Worm (Caenorhabditis elegans) whole organism, L1 larva: ENCODE data around the gene htas-1.

Experiments
- Y116A8C.19 ChIP-seq: sonication (generic microtip); optimal IDR thresholded peaks from 2 replicates; lab custom pipeline; 2016; ENCODE audit warnings: missing compliant biosample characterization, missing genetic modification characterization, borderline replicate concordance
- blmp-1 ChIP-seq: fragments of 150-350 bp; optimal IDR thresholded peaks from 2 replicates; lab custom pipeline; 2014; ENCODE audit warnings: missing biosample characterization, missing genetic modification characterization
- ceh-88 ChIP-seq: fragments of 200-800 bp; sonication (Bioruptor generic); IDR thresholded peaks from 2 replicates; pipeline ENCODE4 v1.3.6; 2022; ENCODE audit warnings: missing genetic modification characterization, missing compliant biosample characterization
- ceh-90 ChIP-seq: sonication (generic microtip); optimal IDR thresholded peaks from 2 replicates; lab custom pipeline; 2016; ENCODE audit warnings: missing genetic modification characterization, missing compliant biosample characterization
- ces-1 ChIP-seq: fragments of 150-350 bp; optimal IDR thresholded peaks from 2 replicates; lab custom pipeline; 2014; ENCODE audit warnings: missing biosample characterization, missing genetic modification reagents, missing genetic modification characterization
- dpl-1 ChIP-seq, 3 experiments: fragments of 150-350 bp in 2 of 3; sonication (generic microtip) in 1 of 3; optimal IDR thresholded peaks; 2 replicates each; lab custom pipeline; 2014 to 2017; ENCODE audit warnings: missing biosample characterization in 3 of 3, missing genetic modification characterization in 3 of 3, missing genetic modification reagents in 3 of 3
- dsc-1 ChIP-seq: sonication (generic microtip); optimal IDR thresholded peaks from 2 replicates; lab custom pipeline; 2016; ENCODE audit warnings: mild to moderate bottlenecking, missing genetic modification characterization, missing compliant biosample characterization
- egl-13 ChIP-seq: sonication (generic microtip); optimal IDR thresholded peaks from 2 replicates; lab custom pipeline; 2016; ENCODE audit warnings: missing genotype, missing genetic modification reagents, missing genetic modification characterization, missing compliant biosample characterization
- elt-2 ChIP-seq: sonication (generic microtip); optimal IDR thresholded peaks from 2 replicates; lab custom pipeline; 2016; ENCODE audit warnings: missing genetic modification characterization, mild to moderate bottlenecking, inconsistent platforms, missing compliant biosample characterization, missing genetic modification reagents
- elt-3 ChIP-seq, 6 experiments: fragments of 150-350 bp in 1 of 6; sonication (generic microtip); optimal IDR thresholded peaks; 2 replicates each; lab custom pipeline; 2017 to 2018; ENCODE audit warnings: missing biosample characterization in 6 of 6, missing genetic modification characterization in 6 of 6, inconsistent platforms in 1 of 6
- fkh-10 ChIP-seq: sonication (generic microtip); optimal IDR thresholded peaks from 2 replicates; lab custom pipeline; 2017; ENCODE audit warnings: missing biosample characterization, missing genetic modification reagents, missing genetic modification characterization
- fkh-4 ChIP-seq: sonication (generic microtip); optimal IDR thresholded peaks from 2 replicates; lab custom pipeline; 2016; ENCODE audit warnings: missing compliant biosample characterization, missing genetic modification characterization, borderline replicate concordance
- fkh-8 ChIP-seq: sonication (generic microtip); optimal IDR thresholded peaks from 2 replicates; lab custom pipeline; 2016; ENCODE audit warnings: mild to moderate bottlenecking, missing genetic modification characterization, missing compliant biosample characterization
- hlh-17 ChIP-seq: fragments of 200-800 bp; sonication (Bioruptor generic); optimal IDR thresholded peaks from 2 replicates; lab custom pipeline; 2018; ENCODE audit warnings: missing genetic modification characterization, mild to moderate bottlenecking, missing compliant biosample characterization, moderate library complexity, borderline replicate concordance
- hlh-4 ChIP-seq: sonication (generic microtip); optimal IDR thresholded peaks from 2 replicates; lab custom pipeline; 2016; ENCODE audit warnings: mild to moderate bottlenecking, missing genetic modification characterization, missing compliant biosample characterization
- isw-1 ChIP-seq: fragments of 200-800 bp; sonication (Bioruptor generic); IDR thresholded peaks from 2 replicates; pipeline ENCODE4 v1.3.6; 2022; ENCODE audit warnings: missing genetic modification characterization, missing compliant biosample characterization
- lin-14 ChIP-seq: fragments of 200-800 bp; sonication (Bioruptor generic); optimal IDR thresholded peaks from 2 replicates; lab custom pipeline; 2018; ENCODE audit warnings: mild to moderate bottlenecking, missing genetic modification characterization, moderate library complexity, missing compliant biosample characterization
- lin-35 ChIP-seq, 2 experiments: fragments of 150-350 bp; optimal IDR thresholded peaks; 2 replicates each; lab custom pipeline; 2014; ENCODE audit warnings: missing biosample characterization in 2 of 2, missing genetic modification characterization in 2 of 2, missing genetic modification reagents in 2 of 2
- lin-39 ChIP-seq: fragments of 150-350 bp; optimal IDR thresholded peaks from 2 replicates; lab custom pipeline; 2014; ENCODE audit warnings: missing biosample characterization, missing genetic modification reagents, missing genetic modification characterization
- lsy-2 ChIP-seq, 2 experiments: fragments of 150-350 bp; optimal IDR thresholded peaks; 2 replicates each; lab custom pipeline; 2014; ENCODE audit warnings: missing biosample characterization in 2 of 2, missing genetic modification characterization in 2 of 2
- mep-1 ChIP-seq: fragments of 150-350 bp; optimal IDR thresholded peaks from 2 replicates; lab custom pipeline; 2014; ENCODE audit warnings: missing biosample characterization, missing genetic modification characterization
- nhr-11 ChIP-seq: fragments of 150-350 bp; optimal IDR thresholded peaks from 2 replicates; lab custom pipeline; 2014; ENCODE audit warnings: missing biosample characterization, missing genetic modification characterization
- nhr-20 ChIP-seq: sonication (generic microtip); optimal IDR thresholded peaks from 2 replicates; lab custom pipeline; 2016; ENCODE audit warnings: mild to moderate bottlenecking, missing genetic modification characterization, missing compliant biosample characterization
- nhr-237 ChIP-seq: fragments of 150-350 bp; optimal IDR thresholded peaks from 2 replicates; lab custom pipeline; 2014; ENCODE audit warnings: missing biosample characterization, missing genetic modification characterization
- nhr-47 ChIP-seq: sonication (generic microtip); optimal IDR thresholded peaks from 2 replicates; lab custom pipeline; 2016; ENCODE audit warnings: mild to moderate bottlenecking, missing genetic modification characterization, moderate library complexity, missing compliant biosample characterization
- nhr-76 ChIP-seq: sonication (generic microtip); optimal IDR thresholded peaks from 2 replicates; lab custom pipeline; 2017; ENCODE audit warnings: missing biosample characterization, missing genetic modification characterization
- nhr-84 ChIP-seq: sonication (generic microtip); optimal IDR thresholded peaks from 2 replicates; lab custom pipeline; 2017; ENCODE audit warnings: missing biosample characterization, missing genetic modification characterization
- nhr-85 ChIP-seq: sonication (generic microtip); peaks from one replicate; lab custom pipeline; 2016; ENCODE audit warnings: missing genetic modification characterization, inconsistent platforms, missing compliant biosample characterization
- nhr-90 ChIP-seq: sonication (generic microtip); optimal IDR thresholded peaks from 2 replicates; lab custom pipeline; 2016; ENCODE audit warnings: mild to moderate bottlenecking, missing genetic modification characterization, missing compliant biosample characterization; ENCODE audit not compliant: poor library complexity
- pax-3 ChIP-seq: fragments of 200-800 bp; sonication (Bioruptor generic); optimal IDR thresholded peaks from 2 replicates; lab custom pipeline; 2018; ENCODE audit warnings: mild to moderate bottlenecking, missing genetic modification characterization, moderate library complexity, missing compliant biosample characterization
- pqm-1 ChIP-seq: sonication (generic microtip); optimal IDR thresholded peaks from 3 replicates; lab custom pipeline; 2017; ENCODE audit warnings: missing biosample characterization, missing genetic modification characterization
- skn-1 ChIP-seq: fragments of 150-350 bp; optimal IDR thresholded peaks from 2 replicates; lab custom pipeline; 2014; ENCODE audit warnings: missing biosample characterization, missing genetic modification characterization
- sox-4 ChIP-seq: sonication (generic microtip); optimal IDR thresholded peaks from 2 replicates; lab custom pipeline; 2016; ENCODE audit warnings: missing genetic modification characterization, missing compliant biosample characterization
- sup-37 ChIP-seq: fragments of 200-800 bp; sonication (Bioruptor generic); optimal IDR thresholded peaks from 2 replicates; lab custom pipeline; 2018; ENCODE audit warnings: mild to moderate bottlenecking, missing genetic modification characterization, missing compliant biosample characterization
- xbp-1 ChIP-seq: sonication (generic microtip); optimal IDR thresholded peaks from 2 replicates; lab custom pipeline; 2016; ENCODE audit warnings: missing genetic modification characterization, missing compliant biosample characterization
- ztf-11 ChIP-seq, 2 experiments: sonication (generic microtip); optimal IDR thresholded peaks; 2 replicates each; lab custom pipeline; 2016 to 2017; ENCODE audit warnings: missing genetic modification characterization in 2 of 2, missing biosample characterization in 1 of 2, missing compliant biosample characterization in 1 of 2

The htas-1 gene

ce11 chrIV:9667084-9667483, 16.2 kb downstream of the htas-1 start:
- TF ChIP-seq mep-1 (peak; percentile 17), ztf-11 (tag; optimal IDR thresholded peaks at IDR 0.05; lab: Kevin White, UChicago) (no peak), nhr-90 (tag; lab: Kevin White, UChicago) (no peak), Y116A8C.19 (tag; lab: Kevin White, UChicago) (no peak), xbp-1 (tag; lab: Kevin White, UChicago) (no peak), elt-3 (tag; optimal IDR thresholded peaks at IDR 0.05; lab: Kevin White, UChicago) (no peak), dsc-1 (tag; lab: Kevin White, UChicago) (no peak), nhr-85 (peak; percentile 73), lsy-2 (tag; optimal IDR thresholded peaks at IDR 0.05; lab: Kevin White, UChicago) (peak in 1 of 2 experiments; percentile 10), lin-14 (GFP tag; lab: Kevin White, UChicago) (peak; percentile 11), pax-3 (tag; lab: Kevin White, UChicago) (no peak), elt-2 (peak; percentile 4), ces-1 (no peak), blmp-1 (tag; lab: Kevin White, UChicago) (no peak), skn-1 (tag; lab: Kevin White, UChicago) (no peak), nhr-76 (no peak), fkh-8 (tag; lab: Kevin White, UChicago) (no peak), nhr-47 (tag; lab: Kevin White, UChicago) (peak; percentile 0), lin-35 (GFP tag; optimal IDR thresholded peaks at IDR 0.05; lab: Kevin White, UChicago) (no peak)

- TF ChIP-seq fkh-4 (tag; lab: Kevin White, UChicago) (no peak), nhr-11 (no peak), ceh-90 (tag; lab: Kevin White, UChicago) (no peak), lin-35 (GFP tag; optimal IDR thresholded peaks at IDR 0.05; lab: Kevin White, UChicago) (no peak), sup-37 (GFP tag; lab: Kevin White, UChicago) (no peak), fkh-10 (GFP tag; lab: Kevin White, UChicago) (peak; percentile 62), sox-4 (tag; lab: Kevin White, UChicago) (no peak), pqm-1 (tag; lab: Kevin White, UChicago) (no peak), ceh-88 (GFP tag; lab: Robert Waterston, UW) (no peak), nhr-237 (no peak), nhr-84 (tag; lab: Kevin White, UChicago) (no peak), pax-3 (tag; lab: Kevin White, UChicago) (no peak), egl-13 (tag; lab: Kevin White, UChicago) (no peak), lin-39 (tag; lab: Kevin White, UChicago) (no peak), nhr-20 (tag; lab: Kevin White, UChicago) (no peak), hlh-17 (GFP tag; lab: Kevin White, UChicago) (no peak), lin-14 (GFP tag; lab: Kevin White, UChicago) (peak; percentile 28)
Measured at ce11 chrIV:9659999-9660398, 23.3 kb downstream of the htas-1 start.

- TF ChIP-seq isw-1: no peak
- no peak for TF ChIP-seq hlh-4 (tag; lab: Kevin White, UChicago)
- TF ChIP-seq egl-13 (tag; lab: Kevin White, UChicago): no peak
- no peak for TF ChIP-seq fkh-8 (tag; lab: Kevin White, UChicago)
- TF ChIP-seq dpl-1 (GFP tag; optimal IDR thresholded peaks at IDR 0.05; lab: Kevin White, UChicago): no peak
Measured at ce11 chrIV:9657753-9658152, 25.6 kb downstream of the htas-1 start, which contains the start of gene acc-1. TSS of gene acc-1 (plus strand) at chrIV:9658053.

ce11 chrIV:9655556-9655955, 27.8 kb downstream of the htas-1 start:
- TF ChIP-seq lin-14 (GFP tag; lab: Kevin White, UChicago): peak; percentile 22
- TF ChIP-seq sup-37 (GFP tag; lab: Kevin White, UChicago): no peak
- TF ChIP-seq, all 84 proteins: peak for 1
